Fruit fly (Drosophila melanogaster): ENCODE data around the gene robl37BC.

robl37BC gene

dm6 chr2L:19026491-19027197 is 16.0 kb downstream of the robl37BC start (continued):
- TF ChIP-seq bigmax (GFP tag; optimal IDR thresholded peaks at IDR 0.05) (no peak), shn (GFP tag; optimal IDR thresholded peaks at IDR 0.05) (no peak), gt (GFP tag; IDR thresholded peaks at IDR 0.05) (no peak), Dip3 (GFP tag; optimal IDR thresholded peaks at IDR 0.05) (peak; percentile 0), CG7928 (GFP tag; optimal IDR thresholded peaks at IDR 0.05) (no peak), gcm (GFP tag; optimal IDR thresholded peaks at IDR 0.05) (peak; percentile 38), chn (GFP tag; optimal IDR thresholded peaks at IDR 0.05) (no peak), onecut (GFP tag; IDR thresholded peaks at IDR 0.05) (peak; percentile 33; the same call in 1 of the 2 replicates), gro (GFP tag; optimal IDR thresholded peaks at IDR 0.05) (peak; percentile 38), org-1 (GFP tag; optimal IDR thresholded peaks at IDR 0.05) (peak; percentile 65), CG11247 (GFP tag; IDR thresholded peaks at IDR 0.05) (no peak), sisA (GFP tag; IDR thresholded peaks at IDR 0.05) (no peak), HmgD (GFP tag; optimal IDR thresholded peaks at IDR 0.05) (no peak), CG2120 (GFP tag; optimal IDR thresholded peaks at IDR 0.05) (peak; percentile 73), dpn (GFP tag; optimal IDR thresholded peaks at IDR 0.05) (peak; percentile 23 to 26), CG4424 (GFP tag; optimal IDR thresholded peaks at IDR 0.05) (peak; percentile 27), ara (GFP tag; IDR thresholded peaks at IDR 0.05) (no peak), CG8478 (optimal IDR thresholded peaks at IDR 0.05) (no peak), CG6683 (GFP tag; optimal IDR thresholded peaks at IDR 0.05) (peak; percentile 65), CG12391 (tag; optimal IDR thresholded peaks at IDR 0.05) (peak; percentile 66), en (GFP tag; optimal IDR thresholded peaks at IDR 0.05) (no peak), tup (GFP tag; optimal IDR thresholded peaks at IDR 0.05) (peak; percentile 9), CG33557 (GFP tag; optimal IDR thresholded peaks at IDR 0.05) (no peak), CG8281 (tag; optimal IDR thresholded peaks at IDR 0.05) (no peak), Rx (GFP tag; IDR thresholded peaks at IDR 0.05) (no peak), CG4404 (GFP tag; IDR thresholded peaks at IDR 0.05) (peak; percentile 32; the same call in 1 of the 2 replicates), phol (tag; optimal IDR thresholded peaks at IDR 0.05) (peak; percentile 56), gcm2 (GFP tag; optimal IDR thresholded peaks at IDR 0.05) (no peak), CG4854 (GFP tag; optimal IDR thresholded peaks at IDR 0.05) (no peak), B-H1 (GFP tag; IDR thresholded peaks at IDR 0.05) (no peak), CG10274 (GFP tag; optimal IDR thresholded peaks at IDR 0.05) (no peak), psq (GFP tag; optimal IDR thresholded peaks at IDR 0.05) (no peak), CrebB (tag; optimal IDR thresholded peaks at IDR 0.05) (peak; percentile 16), pan (optimal IDR thresholded peaks at IDR 0.05) (no peak), pan (GFP tag; optimal IDR thresholded peaks at IDR 0.05 in 1 of 2, IDR thresholded peaks at IDR 0.05 in 1 of 2) (peak in 1 of 2 experiments; percentile 20), CG13287 (GFP tag; IDR thresholded peaks at IDR 0.05; ENCODE audit: partially characterized antibody) (no peak), Sry-β (GFP tag; optimal IDR thresholded peaks at IDR 0.05) (no peak), MTF-1 (GFP tag; optimal IDR thresholded peaks at IDR 0.05; ENCODE audit: borderline replicate concordance) (no peak), CG17328 (GFP tag; IDR thresholded peaks at IDR 0.05) (no peak), CG30020 (tag; optimal IDR thresholded peaks at IDR 0.05) (no peak), sens-2 (GFP tag; IDR thresholded peaks at IDR 0.05) (no peak), jigr1 (GFP tag; IDR thresholded peaks at IDR 0.05) (no peak), Opbp (GFP tag; IDR thresholded peaks at IDR 0.05; ENCODE audit: partially characterized antibody) (no peak), Lhr (GFP tag; optimal IDR thresholded peaks at IDR 0.05) (no peak), ato (GFP tag; IDR thresholded peaks at IDR 0.05; ENCODE audit: partially characterized antibody) (no peak), Atf3 (GFP tag; optimal IDR thresholded peaks at IDR 0.05) (no peak), CG6254 (GFP tag; optimal IDR thresholded peaks at IDR 0.05) (no peak), CG2116 (GFP tag; optimal IDR thresholded peaks at IDR 0.05) (no peak), TFAM (GFP tag; optimal IDR thresholded peaks at IDR 0.05) (no peak), CG10209 (GFP tag; optimal IDR thresholded peaks at IDR 0.05) (peak; percentile 44), dm (GFP tag; optimal IDR thresholded peaks at IDR 0.05) (no peak)

All from whole organism, embryonic.